Fruit fly (Drosophila melanogaster) whole organism, embryonic: Measurements from ENCODE around the gene CG31431.
A peak's percentile ranks its signal among the peaks of the same experiment; 100 is the strongest.

ENCODE experiments used
- Awh ChIP-seq: fragments of 200-800 bp; sonication (Bioruptor generic); IDR thresholded peaks from 2 replicates; pipeline ENCODE4, ENCODE4 v1.3.6; 2022; ENCODE audit warnings: missing biosample characterization, missing genetic modification characterization
- Blimp-1 ChIP-seq: fragments of 200-800 bp; sonication (Bioruptor generic); optimal IDR thresholded peaks from 3 replicates; lab custom pipeline; 2018; ENCODE audit warnings: missing biosample characterization, missing genetic modification characterization, mild to moderate bottlenecking, moderate library complexity, missing genetic modification reagents
- C15 ChIP-seq: fragments of 200-800 bp; sonication (Bioruptor generic); IDR thresholded peaks from 3 replicates; pipeline ENCODE4 v1.3.6; 2022; ENCODE audit warnings: missing biosample characterization, missing genetic modification characterization
- CG1024 ChIP-seq: fragments of 200-800 bp; sonication (Bioruptor generic); IDR thresholded peaks from 2 replicates; pipeline ENCODE4 v1.3.6; 2022; ENCODE audit warnings: missing biosample characterization, missing genetic modification characterization
- CG10366 ChIP-seq: fragments of 200-800 bp; sonication (Bioruptor generic); IDR thresholded peaks from 2 replicates; pipeline ENCODE4 v1.3.6; 2022; ENCODE audit warnings: missing biosample characterization, missing genetic modification characterization
- CG10565 ChIP-seq: fragments of 200-800 bp; sonication (Bioruptor generic); optimal IDR thresholded peaks from 3 replicates; lab custom pipeline; 2016; ENCODE audit warnings: missing biosample characterization, mild to moderate bottlenecking, missing genetic modification characterization
- CG10959 ChIP-seq: fragments of 200-800 bp; sonication (Bioruptor generic); IDR thresholded peaks from 2 replicates; pipeline ENCODE4 v1.3.6; 2022; ENCODE audit warnings: missing biosample characterization, missing genetic modification characterization
- CG12942 ChIP-seq: fragments of 200-800 bp; sonication (Bioruptor generic); optimal IDR thresholded peaks from 3 replicates; lab custom pipeline; 2016; ENCODE audit warnings: missing biosample characterization, missing genetic modification characterization
- CG13624 ChIP-seq: fragments of 200-800 bp; sonication (Bioruptor generic); optimal IDR thresholded peaks from 2 replicates; lab custom pipeline; 2016; ENCODE audit warnings: missing biosample characterization, missing genetic modification characterization
- CG14441 ChIP-seq: fragments of 200-800 bp; sonication (Bioruptor generic); IDR thresholded peaks from 2 replicates; pipeline ENCODE4 v1.3.6; 2022; ENCODE audit warnings: missing biosample characterization, missing genetic modification characterization
- CG15011 ChIP-seq: fragments of 200-800 bp; sonication (Bioruptor generic); optimal IDR thresholded peaks from 3 replicates; lab custom pipeline; 2018; ENCODE audit warnings: missing biosample characterization, mild to moderate bottlenecking, missing genetic modification characterization
- CG15514 ChIP-seq: fragments of 200-800 bp; sonication (Bioruptor generic); optimal IDR thresholded peaks from 3 replicates; lab custom pipeline; 2017; ENCODE audit warnings: missing biosample characterization, missing genetic modification characterization, mild to moderate bottlenecking, moderate library complexity, missing genetic modification reagents
- CG17361 ChIP-seq: fragments of 200-800 bp; sonication (Bioruptor generic); IDR thresholded peaks from 3 replicates; pipeline ENCODE4 v1.3.6; 2022; ENCODE audit warnings: missing biosample characterization, missing genetic modification characterization
- CG2129 ChIP-seq: fragments of 200-800 bp; sonication (Bioruptor generic); IDR thresholded peaks from 2 replicates; pipeline ENCODE4 v1.3.6; 2022; ENCODE audit warnings: missing biosample characterization, missing genetic modification characterization; ENCODE audit not compliant: partially characterized antibody
- CG34422 ChIP-seq: fragments of 200-800 bp; sonication (Bioruptor generic); IDR thresholded peaks from 3 replicates; pipeline ENCODE4 v1.3.6; 2022; ENCODE audit warnings: missing biosample characterization, missing genetic modification characterization
- CG3995 ChIP-seq: fragments of 200-800 bp; sonication (Bioruptor generic); optimal IDR thresholded peaks from 3 replicates; lab custom pipeline; 2016; ENCODE audit warnings: missing biosample characterization, missing genetic modification characterization
- CG4424 ChIP-seq: fragments of 200-800 bp; sonication (Bioruptor generic); optimal IDR thresholded peaks from 3 replicates; lab custom pipeline; 2016; ENCODE audit warnings: missing biosample characterization, missing genetic modification characterization
- CG4730 ChIP-seq: fragments of 200-800 bp; sonication (Bioruptor generic); IDR thresholded peaks from 2 replicates; pipeline ENCODE4 v1.3.6; 2022; ENCODE audit warnings: missing biosample characterization, missing genetic modification characterization
- CG6272 ChIP-seq: fragments of 200-800 bp; sonication (Bioruptor generic); IDR thresholded peaks from 2 replicates; pipeline ENCODE4 v1.3.6; 2022; ENCODE audit warnings: missing biosample characterization, missing genetic modification characterization
- CG6854 ChIP-seq: fragments of 200-800 bp; sonication (Bioruptor generic); optimal IDR thresholded peaks from 3 replicates; lab custom pipeline; 2017; ENCODE audit warnings: missing biosample characterization, mild to moderate bottlenecking, missing genetic modification characterization
- CG9727 ChIP-seq: fragments of 200-800 bp; sonication (Bioruptor generic); optimal IDR thresholded peaks from 3 replicates; lab custom pipeline; 2017; ENCODE audit warnings: missing biosample characterization, mild to moderate bottlenecking, missing genetic modification characterization
- Dbx ChIP-seq: fragments of 200-800 bp; sonication (Bioruptor generic); IDR thresholded peaks from 3 replicates; pipeline ENCODE4 v1.3.6; 2022; ENCODE audit warnings: missing biosample characterization, missing genetic modification characterization
- Doc2 ChIP-seq: fragments of 200-800 bp; sonication (Bioruptor generic); IDR thresholded peaks from 2 replicates; pipeline ENCODE4 v1.3.6; 2022; ENCODE audit warnings: missing biosample characterization, missing genetic modification characterization
- Eip74EF ChIP-seq, 2 experiments: fragments of 200-800 bp in 1 of 2; fragments of >200 bp in 1 of 2; sonication (Bioruptor generic) in 1 of 2; optimal IDR thresholded peaks; 2 replicates each; lab custom pipeline; 2017 to 2019; ENCODE audit warnings: missing biosample characterization in 2 of 2, missing genetic modification characterization in 2 of 2, mild to moderate bottlenecking in 1 of 2, moderate library complexity in 1 of 2
- Fer2 ChIP-seq: fragments of 200-800 bp; sonication (Bioruptor generic); optimal IDR thresholded peaks from 2 replicates; lab custom pipeline; 2018; ENCODE audit warnings: missing biosample characterization, mild to moderate bottlenecking, missing genetic modification characterization, moderate library complexity
- MTF-1 ChIP-seq: fragments of 200-800 bp; sonication (Bioruptor generic); optimal IDR thresholded peaks from 2 replicates; lab custom pipeline; 2018; ENCODE audit warnings: missing biosample characterization, mild to moderate bottlenecking, missing genetic modification characterization, borderline replicate concordance
- Sry-β ChIP-seq: fragments of 200-800 bp; sonication (Bioruptor generic); optimal IDR thresholded peaks from 2 replicates; lab custom pipeline; 2018; ENCODE audit warnings: missing biosample characterization, mild to moderate bottlenecking, missing genetic modification characterization, moderate library complexity
- abd-A ChIP-seq: fragments of 200-800 bp; sonication (Bioruptor generic); optimal IDR thresholded peaks from 3 replicates; lab custom pipeline; 2019; ENCODE audit warnings: missing biosample characterization, mild to moderate bottlenecking, missing genetic modification characterization, moderate library complexity
- cas ChIP-seq: fragments of 200-800 bp; sonication (Bioruptor generic); IDR thresholded peaks from 2 replicates; pipeline ENCODE4 v1.3.6; 2022; ENCODE audit warnings: missing biosample characterization, missing genetic modification characterization
- corto ChIP-seq: fragments of 200-800 bp; sonication (Bioruptor generic); optimal IDR thresholded peaks from 2 replicates; lab custom pipeline; 2016; ENCODE audit warnings: missing biosample characterization, mild to moderate bottlenecking, missing genetic modification characterization, moderate library complexity
- crp ChIP-seq, 2 experiments: fragments of 200-800 bp; sonication (Bioruptor generic); optimal IDR thresholded peaks; 2 replicates in 1 of 2; 3 replicates in 1 of 2; lab custom pipeline; 2017; ENCODE audit warnings: missing biosample characterization in 2 of 2, missing genetic modification characterization in 2 of 2, mild to moderate bottlenecking in 1 of 2, moderate library complexity in 1 of 2
- dysf ChIP-seq: fragments of 200-800 bp; sonication (Bioruptor generic); IDR thresholded peaks from 3 replicates; pipeline ENCODE4 v1.3.6; 2022; ENCODE audit warnings: missing biosample characterization, missing genetic modification characterization
- esg ChIP-seq: fragments of 200-800 bp; sonication (Bioruptor generic); conservative IDR thresholded peaks from 2 replicates; pipeline ENCODE4 v1.3.6; 2022; ENCODE audit warnings: missing biosample characterization, missing genetic modification characterization
- gfzf ChIP-seq: fragments of 200-800 bp; sonication (Bioruptor generic); optimal IDR thresholded peaks from 2 replicates; lab custom pipeline; 2016; ENCODE audit warnings: missing biosample characterization, mild to moderate bottlenecking, missing genetic modification characterization, moderate library complexity
- gsb-n ChIP-seq: fragments of 200-800 bp; sonication (Bioruptor generic); optimal IDR thresholded peaks from 3 replicates; lab custom pipeline; 2018; ENCODE audit warnings: missing biosample characterization, mild to moderate bottlenecking, missing genetic modification characterization
- kni ChIP-seq: fragments of 200-800 bp; sonication (Bioruptor generic); optimal IDR thresholded peaks from 3 replicates; lab custom pipeline; 2017; ENCODE audit warnings: mild to moderate bottlenecking, missing biosample characterization, missing genetic modification reagents, missing genetic modification characterization
- knrl ChIP-seq: fragments of 200-800 bp; sonication (Bioruptor generic); IDR thresholded peaks from 3 replicates; pipeline ENCODE4 v1.3.6; 2022; ENCODE audit warnings: missing biosample characterization, missing genetic modification characterization; ENCODE audit not compliant: partially characterized antibody
- mirr ChIP-seq: fragments of 200-800 bp; sonication (Bioruptor generic); optimal IDR thresholded peaks from 3 replicates; lab custom pipeline; 2018; ENCODE audit warnings: missing biosample characterization, mild to moderate bottlenecking, missing genetic modification characterization
- nmo ChIP-seq: fragments of 200-800 bp; sonication (Bioruptor generic); optimal IDR thresholded peaks from 2 replicates; lab custom pipeline; 2018; ENCODE audit warnings: missing biosample characterization, mild to moderate bottlenecking, missing genetic modification characterization, moderate library complexity
- pb ChIP-seq: fragments of 200-800 bp; sonication (Bioruptor generic); optimal IDR thresholded peaks from 3 replicates; lab custom pipeline; 2016; ENCODE audit warnings: missing biosample characterization, missing genetic modification characterization
- pum ChIP-seq: fragments of 200-800 bp; sonication (Bioruptor generic); optimal IDR thresholded peaks from 2 replicates; lab custom pipeline; 2016; ENCODE audit warnings: missing biosample characterization, missing genetic modification characterization
- row ChIP-seq: fragments of 200-800 bp; sonication (Bioruptor generic); IDR thresholded peaks from 3 replicates; pipeline ENCODE4 v1.3.6; 2022; ENCODE audit warnings: missing biosample characterization, missing genetic modification characterization
- seq ChIP-seq: fragments of 200-800 bp; sonication (Bioruptor generic); IDR thresholded peaks from 2 replicates; pipeline ENCODE4 v1.3.6; 2022; ENCODE audit warnings: missing biosample characterization, missing genetic modification characterization
- slp2 ChIP-seq: fragments of 200-800 bp; sonication (Bioruptor generic); optimal IDR thresholded peaks from 2 replicates; lab custom pipeline; 2016; ENCODE audit warnings: missing biosample characterization, missing genetic modification characterization
- ssp ChIP-seq: fragments of 200-800 bp; sonication (Bioruptor generic); IDR thresholded peaks from 2 replicates; pipeline ENCODE4 v1.3.6; 2022; ENCODE audit warnings: missing biosample characterization, missing genetic modification characterization
- tin ChIP-seq: fragments of 200-800 bp; sonication (Bioruptor generic); optimal IDR thresholded peaks from 3 replicates; lab custom pipeline; 2016; ENCODE audit warnings: missing biosample characterization, missing genetic modification characterization
- tx ChIP-seq: fragments of 200-800 bp; sonication (Bioruptor generic); optimal IDR thresholded peaks from 2 replicates; lab custom pipeline; 2016; ENCODE audit warnings: missing biosample characterization, missing genetic modification characterization
- wor ChIP-seq: fragments of 200-800 bp; sonication (Bioruptor generic); IDR thresholded peaks from 2 replicates; pipeline ENCODE4 v1.3.6; 2022; ENCODE audit warnings: missing biosample characterization, missing genetic modification characterization
- yki ChIP-seq: fragments of >200 bp; optimal IDR thresholded peaks from 3 replicates; lab custom pipeline; 2018

Gene CG31431

DNA sequence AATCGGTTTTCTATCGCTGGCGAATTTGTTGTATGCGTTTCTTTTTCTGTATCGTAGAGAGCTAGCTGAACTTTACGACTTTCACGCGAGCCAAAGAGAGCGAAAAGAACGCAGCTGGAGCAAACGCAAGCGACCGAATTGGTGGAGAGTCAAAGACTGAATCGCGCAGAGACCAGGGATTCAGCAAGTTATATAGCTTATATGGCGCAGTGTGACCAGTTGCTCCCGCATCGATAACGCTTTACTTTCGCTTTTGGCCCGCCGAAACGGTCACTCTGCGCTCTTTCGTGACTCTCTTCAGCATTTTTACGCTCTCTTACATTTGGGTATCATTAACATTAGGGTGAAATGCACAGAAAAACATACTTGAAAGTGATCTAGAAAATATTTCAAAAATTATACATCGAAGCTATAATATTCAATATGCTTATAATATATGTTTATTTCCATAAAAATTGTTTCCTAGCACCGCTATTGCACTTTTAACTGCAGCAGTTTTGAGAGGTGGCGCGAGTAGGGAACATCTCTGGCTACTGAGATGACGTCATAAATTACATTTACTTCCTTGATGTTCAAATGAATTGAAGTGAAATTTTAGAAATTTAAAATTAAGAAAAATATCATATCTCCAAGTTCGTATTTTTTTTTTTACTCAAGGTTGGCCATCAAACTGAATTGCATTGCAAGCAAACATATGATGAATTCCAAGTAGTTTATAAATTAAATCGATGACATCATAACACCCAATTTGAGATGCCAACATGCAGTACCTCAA lies 14.2 kb upstream of the CG31431 start, which contains the start of gene glec (continued):
- TF ChIP-seq Fer2 (tag; lab: Kevin White, UChicago) (no peak), CG15011 (GFP tag; lab: Kevin White, UChicago) (no peak), row (peak; percentile 82), CG3995 (no peak), C15 (no peak), pum (GFP tag; lab: Kevin White, UChicago) (no peak), CG9727 (peak; percentile 1), CG6272 (GFP tag; lab: Robert Waterston, UW) (0 out of 2 replicates have a peak, but pooled peaks have one; percentile 11), CG4730 (GFP tag; lab: Robert Waterston, UW) (no peak), CG17361 (GFP tag; lab: Robert Waterston, UW) (peak; percentile 70; the same call in 2 of the 3 replicates), tx (GFP tag; lab: Kevin White, UChicago) (no peak), esg (GFP tag; lab: Robert Waterston, UW) (0 out of 2 replicates have a peak, but pooled peaks have one; percentile 6), pb (peak; percentile 36), Dbx (GFP tag; lab: Robert Waterston, UW) (peak; percentile 63; the same call in 1 of the 3 replicates), Blimp-1 (GFP tag; lab: Kevin White, UChicago) (peak; percentile 99), CG2129 (no peak), CG10959 (no peak), Eip74EF (GFP tag; optimal IDR thresholded peaks at IDR 0.05; lab: Kevin White, UChicago) (peak in 1 of 2 experiments; percentile 17), seq (GFP tag; lab: Robert Waterston, UW) (peak; percentile 50; the same call in 1 of the 2 replicates), MTF-1 (GFP tag; lab: Kevin White, UChicago) (peak; percentile 67), Doc2 (GFP tag; lab: Robert Waterston, UW) (no peak), Sry-β (GFP tag; lab: Kevin White, UChicago) (no peak), CG10565 (GFP tag; lab: Kevin White, UChicago) (no peak), CG10366 (GFP tag; lab: Robert Waterston, UW) (no peak), gfzf (GFP tag; lab: Kevin White, UChicago) (peak; percentile 92), CG12942 (peak; percentile 16), kni (GFP tag; lab: Kevin White, UChicago) (peak; percentile 6), CG6854 (GFP tag; lab: Kevin White, UChicago) (peak; percentile 36), slp2 (GFP tag; lab: Kevin White, UChicago) (no peak), ssp (GFP tag; lab: Robert Waterston, UW) (no peak), CG14441 (no peak), abd-A (tag; lab: Kevin White, UChicago) (peak; percentile 72), knrl (no peak; the same call in 2 of the 3 replicates), cas (GFP tag; lab: Robert Waterston, UW) (no peak; the same call in 1 of the 2 replicates), CG1024 (GFP tag; lab: Robert Waterston, UW) (peak; percentile 45; the same call in 1 of the 2 replicates), nmo (GFP tag; lab: Kevin White, UChicago) (peak; percentile 45), dysf (GFP tag; lab: Robert Waterston, UW) (no peak), CG13624 (peak; percentile 53), wor (0 out of 2 replicates have a peak, but pooled peaks have one; percentile 28), Awh (GFP tag; lab: Robert Waterston, UW) (peak; percentile 5; the same call in 1 of the 2 replicates), CG34422 (GFP tag; lab: Robert Waterston, UW) (peak; percentile 65; the same call in 1 of the 3 replicates), CG15514 (GFP tag; lab: Kevin White, UChicago) (peak; percentile 91), yki (lab: Kevin White, UChicago) (no peak), crp (GFP tag; optimal IDR thresholded peaks at IDR 0.05; lab: Kevin White, UChicago) (no peak), tin (GFP tag; lab: Kevin White, UChicago) (no peak), gsb-n (tag; lab: Kevin White, UChicago) (peak; percentile 32), mirr (GFP tag; lab: Kevin White, UChicago) (peak; percentile 72), CG4424 (GFP tag; lab: Kevin White, UChicago) (no peak), corto (peak; percentile 62)
